Worm (Caenorhabditis elegans) whole organism, late embryonic: Measurements from ENCODE around the gene vps-18.

Source experiments
- C08G9.2 ChIP-seq: sonication (generic microtip); optimal IDR thresholded peaks from 2 replicates; lab custom pipeline; 2016; ENCODE audit warnings: mild to moderate bottlenecking, missing genetic modification characterization, moderate library complexity, missing compliant biosample characterization
- K09A11.1 ChIP-seq: sonication (generic microtip); optimal IDR thresholded peaks from 2 replicates; lab custom pipeline; 2017; ENCODE audit warnings: antibody characterized with exemption, mild to moderate bottlenecking, missing genetic modification characterization, missing compliant biosample characterization; ENCODE audit not compliant: insufficient read depth
- ama-1 ChIP-seq: fragments of 150-350 bp; optimal IDR thresholded peaks from 2 replicates; lab custom pipeline; 2014
- ceh-19 ChIP-seq: fragments of 200-800 bp; sonication (Bioruptor generic); optimal IDR thresholded peaks from 2 replicates; lab custom pipeline; 2018; ENCODE audit warnings: mild to moderate bottlenecking, missing genetic modification characterization, missing compliant biosample characterization
- dmd-4 ChIP-seq: sonication (generic microtip); optimal IDR thresholded peaks from 2 replicates; lab custom pipeline; 2016; ENCODE audit warnings: borderline replicate concordance, missing genetic modification characterization, missing compliant biosample characterization
- fax-1 ChIP-seq: sonication (generic microtip); optimal IDR thresholded peaks from 2 replicates; lab custom pipeline; 2016; ENCODE audit warnings: missing genotype, missing genetic modification characterization, missing compliant biosample characterization

- TF ChIP-seq C08G9.2 (tag; lab: Kevin White, UChicago): no peak
- no peak for TF ChIP-seq fax-1 (tag; lab: Kevin White, UChicago)
- no peak for TF ChIP-seq ama-1 (lab: Kevin White, UChicago)
- no peak for TF ChIP-seq ceh-19 (GFP tag; lab: Kevin White, UChicago)
- TF ChIP-seq K09A11.1 (tag; lab: Kevin White, UChicago): no peak
- TF ChIP-seq dmd-4 (tag; lab: Kevin White, UChicago): no peak
Observed at ce11 chrII:4510684-4511083, 49.8 kb downstream of the vps-18 start.
